Worm (Caenorhabditis elegans): Measurements from ENCODE around the gene F36H5.9.

F36H5.9 gene

ce11 chrII:1738844-1739243 lies 14.0 kb downstream of the F36H5.9 start, which contains the start of the genes irld-9 and irld-33:
irld-9 (minus strand) TSS chrII:1738944.
irld-33 (plus strand) TSS chrII:1739052.
- TF ChIP-seq fos-1 (tag; optimal IDR thresholded peaks at IDR 0.05) = no peak
- no peak for TF ChIP-seq F13H6.1 (tag; optimal IDR thresholded peaks at IDR 0.05)
- no peak for TF ChIP-seq nhr-12 (tag; optimal IDR thresholded peaks at IDR 0.05)
- no peak for TF ChIP-seq unc-62 (GFP tag; optimal IDR thresholded peaks at IDR 0.05)
- TF ChIP-seq sma-3 (GFP tag; optimal IDR thresholded peaks at IDR 0.05) = no peak
- no peak for TF ChIP-seq zag-1 (tag; optimal IDR thresholded peaks at IDR 0.05)
- TF ChIP-seq snpc-4 (tag; optimal IDR thresholded peaks at IDR 0.05) = no peak
- TF ChIP-seq peb-1 (tag; optimal IDR thresholded peaks at IDR 0.05) = no peak
- TF ChIP-seq ceh-16 (tag; optimal IDR thresholded peaks at IDR 0.05) = no peak
- TF ChIP-seq lin-39 (tag; optimal IDR thresholded peaks at IDR 0.05) = no peak
- TF ChIP-seq nhr-23 (tag; optimal IDR thresholded peaks at IDR 0.05) = no peak
- TF ChIP-seq unc-55 (GFP tag; optimal IDR thresholded peaks at IDR 0.05) = no peak
- TF ChIP-seq ztf-1 (GFP tag; conservative IDR thresholded peaks at IDR 0.05) = no peak

- TF ChIP-seq fos-1 (tag; optimal IDR thresholded peaks at IDR 0.05) (peak; percentile 49), F13H6.1 (tag; optimal IDR thresholded peaks at IDR 0.05) (no peak)
Observed at ce11 chrII:1736353-1736752, 16.5 kb downstream of the F36H5.9 start, which contains the start of gene ceh-83. ceh-83 (minus strand) TSS chrII:1736533.

- no peak for TF ChIP-seq ceh-16 (tag; optimal IDR thresholded peaks at IDR 0.05)
- TF ChIP-seq F13H6.1 (tag; optimal IDR thresholded peaks at IDR 0.05) = no peak
- no peak for TF ChIP-seq zag-1 (tag; optimal IDR thresholded peaks at IDR 0.05)
- TF ChIP-seq unc-39 (tag; optimal IDR thresholded peaks at IDR 0.05) = no peak
- no peak for TF ChIP-seq nhr-129 (tag; optimal IDR thresholded peaks at IDR 0.05)
- no peak for TF ChIP-seq unc-62 (GFP tag; optimal IDR thresholded peaks at IDR 0.05)
- TF ChIP-seq ceh-82 (tag; optimal IDR thresholded peaks at IDR 0.05) = no peak
- no peak for TF ChIP-seq Y55F3AM.14 (GFP tag; optimal IDR thresholded peaks at IDR 0.05)
- TF ChIP-seq alr-1 (tag; optimal IDR thresholded peaks at IDR 0.05) = no peak
Observed at ce11 chrII:1735145-1735544, 17.7 kb downstream of the F36H5.9 start.

ce11 chrII:1731932-1732331 lies 21.0 kb downstream of the F36H5.9 start, which contains the start of gene ceh-82:
ceh-82 (plus strand) TSS chrII:1732232.
- TF ChIP-seq Y55F3AM.14 (GFP tag; optimal IDR thresholded peaks at IDR 0.05) (no peak), ztf-1 (GFP tag; conservative IDR thresholded peaks at IDR 0.05) (no peak), ceh-82 (tag; optimal IDR thresholded peaks at IDR 0.05) (no peak), nhr-6 (tag; optimal IDR thresholded peaks at IDR 0.05) (no peak), lsy-2 (tag; optimal IDR thresholded peaks at IDR 0.05) (no peak), unc-62 (GFP tag; optimal IDR thresholded peaks at IDR 0.05) (no peak), dmd-4 (tag; optimal IDR thresholded peaks at IDR 0.05) (no peak), sma-9 (GFP tag; optimal IDR thresholded peaks at IDR 0.05) (no peak), sma-9 (tag; optimal IDR thresholded peaks at IDR 0.05) (no peak), ceh-16 (tag; optimal IDR thresholded peaks at IDR 0.05) (no peak), mbf-1 (tag; optimal IDR thresholded peaks at IDR 0.05) (no peak), blmp-1 (tag; optimal IDR thresholded peaks at IDR 0.05; ENCODE audit: insufficient read depth) (no peak), lin-13 (GFP tag; optimal IDR thresholded peaks at IDR 0.05) (no peak), ZK546.5 (tag; optimal IDR thresholded peaks at IDR 0.05) (no peak), nhr-12 (tag; optimal IDR thresholded peaks at IDR 0.05) (no peak), R02D3.7 (tag; optimal IDR thresholded peaks at IDR 0.05) (no peak), nhr-77 (tag; optimal IDR thresholded peaks at IDR 0.05) (no peak), C34F6.9 (tag; optimal IDR thresholded peaks at IDR 0.05) (no peak), egl-27 (tag; optimal IDR thresholded peaks at IDR 0.05) (no peak), snpc-4 (tag; optimal IDR thresholded peaks at IDR 0.05) (no peak), ztf-11 (tag; optimal IDR thresholded peaks at IDR 0.05) (no peak)

- TF ChIP-seq nhr-21 (tag; optimal IDR thresholded peaks at IDR 0.05) = no peak
- no peak for TF ChIP-seq alr-1 (tag; optimal IDR thresholded peaks at IDR 0.05)
- no peak for TF ChIP-seq R02D3.7 (tag; optimal IDR thresholded peaks at IDR 0.05)
- no peak for TF ChIP-seq elt-3 (tag; optimal IDR thresholded peaks at IDR 0.05)
- TF ChIP-seq unc-62 (GFP tag; optimal IDR thresholded peaks at IDR 0.05) = no peak
- TF ChIP-seq skn-1 (tag; optimal IDR thresholded peaks at IDR 0.05) = no peak
- TF ChIP-seq ceh-16 (tag; optimal IDR thresholded peaks at IDR 0.05) = no peak
- no peak for TF ChIP-seq crh-2 (tag; optimal IDR thresholded peaks at IDR 0.05)
- no peak for TF ChIP-seq elt-1 (tag; optimal IDR thresholded peaks at IDR 0.05)
- no peak for TF ChIP-seq mbf-1 (tag; optimal IDR thresholded peaks at IDR 0.05)
Observed at ce11 chrII:1730103-1730502, 22.8 kb downstream of the F36H5.9 start, which contains the start of gene ceh-81. ceh-81 (plus strand) TSS chrII:1730403.

Measured in whole organism, L2 larva.